Worm (Caenorhabditis elegans): Measurements from ENCODE around the gene srpa-68.

DNA sequence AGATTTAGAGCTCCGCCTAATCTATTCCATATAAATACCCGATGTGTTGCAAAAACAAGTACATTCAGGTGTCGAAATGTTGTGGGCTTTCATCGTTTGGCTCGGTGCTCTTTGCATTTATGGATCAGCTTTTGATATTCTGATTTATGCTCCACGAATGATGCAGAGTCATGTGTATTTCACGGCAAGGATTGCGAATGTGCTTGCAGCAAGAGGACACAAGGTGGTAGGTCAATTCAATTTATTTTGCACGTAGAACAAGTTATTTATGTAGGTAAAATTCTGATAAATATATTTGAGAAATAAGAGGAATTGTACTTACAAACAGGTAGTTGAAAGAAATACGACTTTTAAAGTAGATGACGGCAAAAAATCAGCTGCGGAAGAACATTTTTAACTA, 32.5 kb downstream of the srpa-68 start, which contains the start of gene ugt-56:
- no peak for TF ChIP-seq zag-1 (tag; optimal IDR thresholded peaks at IDR 0.05)
- TF ChIP-seq blmp-1 (tag; optimal IDR thresholded peaks at IDR 0.05; ENCODE audit: insufficient read depth): no peak

All from whole organism, L2 larva.